Worm (Caenorhabditis elegans) whole organism, midembryonic: ENCODE measurements around the gene F29A7.3.

Experiments
- T22C8.4 ChIP-seq: fragments of 200-800 bp; sonication (Bioruptor generic); IDR thresholded peaks from 2 replicates; pipeline ENCODE4 v1.3.6; 2022; ENCODE audit warnings: missing genetic modification characterization, missing compliant biosample characterization
- cog-1 ChIP-seq: sonication (generic microtip); optimal IDR thresholded peaks from 2 replicates; lab custom pipeline; 2016; ENCODE audit warnings: missing genetic modification characterization, missing compliant biosample characterization
- flt-1 ChIP-seq: fragments of 200-800 bp; sonication (Bioruptor generic); IDR thresholded peaks from 2 replicates; pipeline ENCODE4 v1.3.6; 2022; ENCODE audit warnings: missing genetic modification characterization, missing compliant biosample characterization
- klf-2 ChIP-seq: fragments of 200-800 bp; sonication (Bioruptor generic); conservative IDR thresholded peaks from 2 replicates; pipeline ENCODE4 v1.3.6; 2022; ENCODE audit warnings: missing genetic modification reagents, missing genetic modification characterization, missing compliant biosample characterization
- med-1 ChIP-seq: sonication (generic microtip); optimal IDR thresholded peaks from 2 replicates; lab custom pipeline; 2017; ENCODE audit warnings: missing genetic modification characterization, mild to moderate bottlenecking, missing compliant biosample characterization, antibody characterized with exemption, missing genetic modification reagents; ENCODE audit not compliant: insufficient read depth
- ref-1 ChIP-seq: fragments of 200-800 bp; sonication (Bioruptor generic); conservative IDR thresholded peaks from 2 replicates; pipeline ENCODE4 v1.3.6; 2022; ENCODE audit warnings: missing genetic modification reagents, missing genetic modification characterization, missing compliant biosample characterization
- tab-1 ChIP-seq: fragments of 200-800 bp; sonication (Bioruptor generic); IDR thresholded peaks from 2 replicates; pipeline ENCODE4 v1.3.6; 2022; ENCODE audit warnings: missing genetic modification characterization, missing compliant biosample characterization
- ztf-23 ChIP-seq: fragments of 200-800 bp; sonication (Bioruptor generic); IDR thresholded peaks from 2 replicates; pipeline ENCODE4 v1.3.6; 2022; ENCODE audit warnings: missing genetic modification reagents, missing genetic modification characterization, missing compliant biosample characterization
- ztf-29 ChIP-seq: fragments of 200-800 bp; sonication (Bioruptor generic); IDR thresholded peaks from 2 replicates; pipeline ENCODE4 v1.3.6; 2022; ENCODE audit warnings: missing genetic modification reagents, missing genetic modification characterization, missing compliant biosample characterization

F29A7.3 gene

ce11 chrII:2780804-2781203, 27.7 kb downstream of the F29A7.3 start:
- TF ChIP-seq flt-1 (GFP tag; lab: Robert Waterston, UW) = no peak
- no peak for TF ChIP-seq cog-1 (tag; lab: Kevin White, UChicago)
- no peak for TF ChIP-seq T22C8.4 (GFP tag; lab: Robert Waterston, UW)
- TF ChIP-seq tab-1 = no peak
- TF ChIP-seq ztf-23 = no peak
- no peak for TF ChIP-seq ref-1 (GFP tag; lab: Robert Waterston, UW)
- TF ChIP-seq med-1 (GFP tag; lab: Kevin White, UChicago) = no peak
- TF ChIP-seq ztf-29 = no peak
- TF ChIP-seq klf-2 (GFP tag; lab: Robert Waterston, UW) = no peak

ce11 chrII:2781355-2781754, 28.3 kb downstream of the F29A7.3 start, which contains the start of gene F08D12.2:
TSS of gene F08D12.2 (plus strand) at chrII:2781655.
- no peak for TF ChIP-seq cog-1 (tag; lab: Kevin White, UChicago)
- no peak for TF ChIP-seq T22C8.4 (GFP tag; lab: Robert Waterston, UW)
- no peak for TF ChIP-seq ztf-23
- no peak for TF ChIP-seq ztf-29
- TF ChIP-seq tab-1 = no peak
- TF ChIP-seq ref-1 (GFP tag; lab: Robert Waterston, UW) = no peak
- no peak for TF ChIP-seq med-1 (GFP tag; lab: Kevin White, UChicago)
- no peak for TF ChIP-seq flt-1 (GFP tag; lab: Robert Waterston, UW)
- no peak for TF ChIP-seq klf-2 (GFP tag; lab: Robert Waterston, UW)

- no peak for TF ChIP-seq tab-1
- no peak for TF ChIP-seq med-1 (GFP tag; lab: Kevin White, UChicago)
- TF ChIP-seq flt-1 (GFP tag; lab: Robert Waterston, UW) = no peak
- TF ChIP-seq cog-1 (tag; lab: Kevin White, UChicago) = no peak
Observed at ce11 chrII:2783380-2783779, 30.3 kb downstream of the F29A7.3 start.

ce11 chrII:2785787-2786186, 32.7 kb downstream of the F29A7.3 start:
- no peak for TF ChIP-seq flt-1 (GFP tag; lab: Robert Waterston, UW)
- TF ChIP-seq med-1 (GFP tag; lab: Kevin White, UChicago) = no peak
- TF ChIP-seq tab-1 = no peak
- TF ChIP-seq ztf-23 = no peak
- no peak for TF ChIP-seq T22C8.4 (GFP tag; lab: Robert Waterston, UW)
- TF ChIP-seq cog-1 (tag; lab: Kevin White, UChicago) = no peak
- TF ChIP-seq ztf-29 = no peak

ce11 chrII:2787031-2787512, 34.0 kb downstream of the F29A7.3 start, which contains the start of the genes F08D12.12 and srpa-72:
TSS of gene F08D12.12 (minus strand) at chrII:2787081.
TSS of gene srpa-72 (plus strand) at chrII:2787481.
- no peak for TF ChIP-seq tab-1
- no peak for TF ChIP-seq cog-1 (tag; lab: Kevin White, UChicago)
- TF ChIP-seq med-1 (GFP tag; lab: Kevin White, UChicago) = no peak
- no peak for TF ChIP-seq ztf-23

ce11 chrII:2787849-2788248, 34.8 kb downstream of the F29A7.3 start:
- TF ChIP-seq T22C8.4 (GFP tag; lab: Robert Waterston, UW) (no peak), ref-1 (GFP tag; lab: Robert Waterston, UW) (no peak), tab-1 (no peak), klf-2 (GFP tag; lab: Robert Waterston, UW) (no peak), ztf-23 (no peak), ztf-29 (no peak), med-1 (GFP tag; lab: Kevin White, UChicago) (no peak), cog-1 (tag; lab: Kevin White, UChicago) (no peak), flt-1 (GFP tag; lab: Robert Waterston, UW) (no peak)

ce11 chrII:2791693-2792092, 38.6 kb downstream of the F29A7.3 start:
- TF ChIP-seq med-1 (GFP tag; lab: Kevin White, UChicago) (no peak), flt-1 (GFP tag; lab: Robert Waterston, UW) (no peak), ztf-23 (no peak), klf-2 (GFP tag; lab: Robert Waterston, UW) (no peak), ztf-29 (no peak), cog-1 (tag; lab: Kevin White, UChicago) (no peak), tab-1 (no peak), ref-1 (GFP tag; lab: Robert Waterston, UW) (no peak), T22C8.4 (GFP tag; lab: Robert Waterston, UW) (no peak)

ce11 chrII:2795413-2795812, 42.3 kb downstream of the F29A7.3 start:
- no peak for TF ChIP-seq ztf-23
- TF ChIP-seq flt-1 (GFP tag; lab: Robert Waterston, UW) = no peak
- no peak for TF ChIP-seq ztf-29

- TF ChIP-seq ref-1 (GFP tag; lab: Robert Waterston, UW) (no peak), klf-2 (GFP tag; lab: Robert Waterston, UW) (no peak), tab-1 (no peak), T22C8.4 (GFP tag; lab: Robert Waterston, UW) (no peak), flt-1 (GFP tag; lab: Robert Waterston, UW) (no peak), ztf-29 (no peak), cog-1 (tag; lab: Kevin White, UChicago) (no peak), ztf-23 (no peak), med-1 (GFP tag; lab: Kevin White, UChicago) (no peak)
Observed at ce11 chrII:2796431-2796830, 43.3 kb downstream of the F29A7.3 start.

ce11 chrII:2797951-2798350, 44.9 kb downstream of the F29A7.3 start:
- TF ChIP-seq ztf-29 (no peak), klf-2 (GFP tag; lab: Robert Waterston, UW) (no peak), ref-1 (GFP tag; lab: Robert Waterston, UW) (no peak), tab-1 (no peak), flt-1 (GFP tag; lab: Robert Waterston, UW) (no peak), cog-1 (tag; lab: Kevin White, UChicago) (no peak), med-1 (GFP tag; lab: Kevin White, UChicago) (no peak)
